ENCODE assay signal across 2 worm cellular contexts in genomic region chrV:19205450-19205849, ce11.
A peak's percentile ranks its signal among the peaks of the same experiment; 100 is the strongest.
TF ChIP-seq lines count a peak whose summit lies in the region.

No protein-coding gene starts in this region.

TF ChIP-seq in whole organism, L2 larva, 48 proteins besides CTCF, POLR2A, EP300 and RAD21 (continued from another document):
- TF ChIP-seq nhr-77 (tag; optimal IDR thresholded peaks at IDR 0.05; lab: Kevin White, UChicago), result no peak

TF ChIP-seq in whole organism, L4 larva, 104 proteins besides CTCF, POLR2A, EP300 and RAD21 (continued from another document):
- 0 out of 2 replicates have a peak, but pooled peaks have one; percentile 29 for TF ChIP-seq mxl-2 (GFP tag; conservative IDR thresholded peaks at IDR 0.05; lab: Robert Waterston, UW)
- no peak for TF ChIP-seq daf-16 (GFP tag; optimal IDR thresholded peaks at IDR 0.05; lab: Kevin White, UChicago)
- TF ChIP-seq daf-16 (tag; optimal IDR thresholded peaks at IDR 0.05; lab: Kevin White, UChicago), result peak; percentile 74
- no peak for TF ChIP-seq nhr-48 (tag; optimal IDR thresholded peaks at IDR 0.05; lab: Kevin White, UChicago)
- peak; percentile 87 for TF ChIP-seq hlh-11 (tag; optimal IDR thresholded peaks at IDR 0.05; lab: Kevin White, UChicago)
- TF ChIP-seq hlh-30 (tag; optimal IDR thresholded peaks at IDR 0.05; lab: Kevin White, UChicago; ENCODE audit: insufficient read depth), result peak; percentile 64
- no peak for TF ChIP-seq lin-15B (tag; optimal IDR thresholded peaks at IDR 0.05; lab: Kevin White, UChicago)
- TF ChIP-seq nhr-42 (GFP tag; IDR thresholded peaks at IDR 0.05; lab: Robert Waterston, UW), result no peak
- peak in 1 of 2 experiments; percentile 65 for TF ChIP-seq mdl-1 (tag; optimal IDR thresholded peaks at IDR 0.05; lab: Kevin White, UChicago)
- TF ChIP-seq tra-1 (GFP tag; IDR thresholded peaks at IDR 0.05; lab: Robert Waterston, UW), result peak; percentile 82
TF ChIP-seq in whole organism, L4 larva: peak in this region for 21.
